Worm (Caenorhabditis elegans) whole organism, L2 larva: Measurements from ENCODE around the gene enri-1.
A peak's percentile ranks its signal among the peaks of the same experiment; 100 is the strongest.

Experiments
- ama-1 ChIP-seq: fragments of 150-350 bp; optimal IDR thresholded peaks from 2 replicates; lab custom pipeline; 2018; ENCODE audit warnings: inconsistent platforms
- ceh-82 ChIP-seq: fragments of 150-350 bp; optimal IDR thresholded peaks from 2 replicates; lab custom pipeline; 2014; ENCODE audit warnings: missing biosample characterization, missing genetic modification characterization
- dmd-4 ChIP-seq: sonication (generic microtip); optimal IDR thresholded peaks from 2 replicates; lab custom pipeline; 2017; ENCODE audit warnings: missing biosample characterization, missing genetic modification characterization
- egl-27 ChIP-seq: sonication (generic microtip); optimal IDR thresholded peaks from 3 replicates; lab custom pipeline; 2017; ENCODE audit warnings: missing biosample characterization, missing genetic modification reagents, missing genetic modification characterization
- lin-13 ChIP-seq: fragments of 150-350 bp; optimal IDR thresholded peaks from 2 replicates; lab custom pipeline; 2014; ENCODE audit warnings: missing biosample characterization, missing genetic modification reagents, missing genetic modification characterization
- lsy-2 ChIP-seq, 2 experiments: fragments of 150-350 bp in 1 of 2; sonication (generic microtip) in 1 of 2; optimal IDR thresholded peaks; 2 replicates each; lab custom pipeline; 2014 to 2017; ENCODE audit warnings: missing biosample characterization in 2 of 2, missing genetic modification characterization in 2 of 2
- mab-5 ChIP-seq: fragments of 150-350 bp; optimal IDR thresholded peaks from 2 replicates; lab custom pipeline; 2014; ENCODE audit warnings: missing biosample characterization, missing genetic modification characterization
- mdl-1 ChIP-seq, 2 experiments: fragments of 150-350 bp in 1 of 2; sonication (generic microtip) in 1 of 2; optimal IDR thresholded peaks; 2 replicates each; lab custom pipeline; 2017; ENCODE audit warnings: missing biosample characterization in 2 of 2, missing genetic modification characterization in 2 of 2
- nhr-11 ChIP-seq: fragments of 150-350 bp; optimal IDR thresholded peaks from 2 replicates; lab custom pipeline; 2014; ENCODE audit warnings: missing biosample characterization, missing genetic modification characterization
- nhr-77 ChIP-seq: fragments of 150-350 bp; optimal IDR thresholded peaks from 2 replicates; lab custom pipeline; 2014; ENCODE audit warnings: missing biosample characterization, missing genetic modification characterization

DNA sequence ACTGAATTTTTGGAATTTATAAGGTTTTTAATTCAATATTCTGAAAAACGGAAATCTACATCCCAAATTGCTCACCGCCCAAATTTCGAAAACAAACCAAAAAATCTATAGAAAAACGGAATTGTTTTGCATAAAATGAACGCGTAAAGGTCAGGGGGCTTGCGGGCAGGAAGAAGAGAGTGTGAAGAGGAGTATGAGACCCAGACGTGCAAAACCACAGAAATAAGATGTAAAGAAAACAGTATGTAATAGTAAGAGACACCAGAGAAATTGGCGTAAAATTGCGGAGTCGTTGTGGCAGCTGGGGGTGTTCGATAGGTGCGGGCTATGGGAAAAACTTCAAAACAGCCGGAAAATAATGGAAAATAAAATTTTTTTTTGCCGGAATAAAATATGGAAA is 441 bp downstream of the enri-1 start:
- TF ChIP-seq nhr-77 (tag; lab: Kevin White, UChicago), result no peak
- peak in 1 of 2 experiments; percentile 38 for TF ChIP-seq lsy-2 (tag; optimal IDR thresholded peaks at IDR 0.05; lab: Kevin White, UChicago)
- no peak for TF ChIP-seq ceh-82 (tag; lab: Kevin White, UChicago)
- TF ChIP-seq nhr-11, result no peak
- TF ChIP-seq mab-5 (tag; lab: Kevin White, UChicago), result no peak
- TF ChIP-seq egl-27 (tag; lab: Kevin White, UChicago), result no peak
- no peak for TF ChIP-seq lin-13 (GFP tag; lab: Kevin White, UChicago)
- no peak for TF ChIP-seq dmd-4
- no peak for TF ChIP-seq ama-1 (lab: Kevin White, UChicago)
- no peak for TF ChIP-seq mdl-1 (tag; optimal IDR thresholded peaks at IDR 0.05; lab: Kevin White, UChicago)
